Worm (Caenorhabditis elegans): ENCODE measurements around the gene cpsf-2.
A peak's percentile ranks its signal among the peaks of the same experiment; 100 is the strongest.

Gene cpsf-2

ce11 chrV:7163477-7164114 lies 15.4 kb upstream of the cpsf-2 start, which contains the start of gene ugt-41 (continued):
- TF ChIP-seq zfp-2 (tag; optimal IDR thresholded peaks at IDR 0.05) (no peak), attf-4 (tag; optimal IDR thresholded peaks at IDR 0.05) (no peak), skn-1 (tag; optimal IDR thresholded peaks at IDR 0.05) (no peak), zag-1 (tag; optimal IDR thresholded peaks at IDR 0.05) (no peak), rbr-2 (tag; optimal IDR thresholded peaks at IDR 0.05) (no peak), ceh-20 (GFP tag; IDR thresholded peaks at IDR 0.05) (peak; percentile 65; the same call in 1 of the 2 replicates)

DNA sequence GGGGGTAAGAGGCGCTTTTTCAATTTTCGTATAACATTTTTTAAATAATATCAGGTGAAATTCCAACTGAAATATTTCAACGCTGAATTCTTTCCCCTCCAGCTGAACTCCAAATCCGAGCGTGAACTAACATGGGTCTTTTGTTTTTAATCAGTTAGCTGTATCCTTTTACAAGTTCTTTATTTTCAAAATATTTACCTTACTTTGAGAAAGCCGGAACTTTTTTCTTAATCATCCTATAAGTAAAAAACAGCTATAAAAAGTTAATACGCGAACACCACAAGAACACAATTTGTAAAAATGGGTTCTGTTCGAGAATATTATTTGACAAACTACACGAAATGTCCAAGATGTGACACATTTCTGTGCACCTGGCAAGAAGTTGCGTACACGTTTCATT lies 14.8 kb upstream of the cpsf-2 start, which contains the start of gene srh-83:
TSS of gene srh-83 (plus strand) at position 301 of the 400 bp plus-strand sequence.
- TF ChIP-seq hmg-1.1 (GFP tag; IDR thresholded peaks at IDR 0.05): no peak
- no peak for TF ChIP-seq nhr-25 (tag; optimal IDR thresholded peaks at IDR 0.05; ENCODE audit: borderline replicate concordance, insufficient read depth)
- TF ChIP-seq spr-1 (tag; optimal IDR thresholded peaks at IDR 0.05): no peak
- no peak for TF ChIP-seq unc-130 (GFP tag; optimal IDR thresholded peaks at IDR 0.05)
- TF ChIP-seq egl-27 (tag; optimal IDR thresholded peaks at IDR 0.05): no peak
- TF ChIP-seq nhr-11 (tag; optimal IDR thresholded peaks at IDR 0.05): no peak
- TF ChIP-seq nhr-42 (GFP tag; IDR thresholded peaks at IDR 0.05): no peak
- TF ChIP-seq hlh-30 (tag; optimal IDR thresholded peaks at IDR 0.05; ENCODE audit: insufficient read depth): no peak
- no peak for TF ChIP-seq lin-15B (tag; optimal IDR thresholded peaks at IDR 0.05)
- TF ChIP-seq hif-1 (tag; optimal IDR thresholded peaks at IDR 0.05): no peak
- TF ChIP-seq ceh-44 (GFP tag; IDR thresholded peaks at IDR 0.05): no peak
- no peak for TF ChIP-seq ceh-62 (tag; optimal IDR thresholded peaks at IDR 0.05)
- TF ChIP-seq nhr-76 (tag; optimal IDR thresholded peaks at IDR 0.05): no peak
- TF ChIP-seq pqm-1 (tag; optimal IDR thresholded peaks at IDR 0.05): no peak

DNA sequence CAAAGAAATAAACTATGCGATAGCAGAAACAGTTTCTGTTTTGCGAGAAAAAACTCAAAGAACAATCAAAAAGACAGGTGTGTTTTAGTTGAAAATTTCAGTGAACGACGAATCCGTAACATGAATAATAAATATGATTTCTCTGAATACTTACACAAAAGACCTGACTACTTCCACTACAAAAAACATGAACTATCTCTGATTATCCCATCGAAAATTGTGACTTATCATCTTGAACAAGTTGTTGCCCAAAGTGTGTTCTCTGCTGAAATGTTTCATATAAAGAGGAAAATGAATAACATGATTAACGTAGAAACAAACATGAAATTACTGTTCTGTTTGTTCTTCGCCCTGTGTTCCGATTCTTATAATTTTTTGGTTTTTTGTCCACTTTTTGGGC lies 12.3 kb upstream of the cpsf-2 start, which contains the start of gene ugt-36:
TSS of gene ugt-36 (plus strand) at position 301 of the 400 bp plus-strand sequence.
- TF ChIP-seq nhr-28 (tag; optimal IDR thresholded peaks at IDR 0.05): peak; percentile 16
- TF ChIP-seq nhr-41 (GFP tag; IDR thresholded peaks at IDR 0.05): no peak

DNA sequence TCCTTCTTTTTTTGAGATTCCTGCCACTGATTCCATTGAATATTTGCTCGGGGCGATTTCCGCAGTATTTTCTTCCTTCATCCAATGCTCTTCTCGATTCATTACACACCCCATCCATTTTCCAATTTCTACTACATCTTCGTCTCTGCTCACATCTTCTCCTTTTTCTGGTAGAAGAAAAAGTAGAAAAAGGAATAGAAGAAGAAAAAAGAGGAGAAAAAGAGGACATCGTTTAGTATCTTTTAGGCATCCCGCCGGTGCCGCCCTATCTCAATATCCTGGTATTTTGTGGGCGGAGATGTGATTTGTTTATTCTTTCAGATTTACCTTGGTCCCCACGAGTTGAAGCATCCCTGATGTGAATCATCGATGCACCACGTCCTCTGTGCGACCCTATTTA lies 3.8 kb upstream of the cpsf-2 start, which contains the start of gene lgc-39:
TSS of gene lgc-39 (plus strand) at position 301 of the 400 bp plus-strand sequence.
- TF ChIP-seq F44E2.7 (GFP tag; IDR thresholded peaks at IDR 0.05) (no peak), Y105C5A.15 (GFP tag; IDR thresholded peaks at IDR 0.05) (no peak), dmd-9 (GFP tag; IDR thresholded peaks at IDR 0.05) (no peak), ztf-7 (tag; optimal IDR thresholded peaks at IDR 0.05) (no peak), nhr-41 (GFP tag; IDR thresholded peaks at IDR 0.05) (no peak), D1046.2 (GFP tag; IDR thresholded peaks at IDR 0.05) (no peak), daf-8 (GFP tag; IDR thresholded peaks at IDR 0.05) (no peak), cey-2 (tag; optimal IDR thresholded peaks at IDR 0.05; ENCODE audit: borderline replicate concordance, insufficient read depth) (no peak), mdt-29 (GFP tag; IDR thresholded peaks at IDR 0.05) (no peak), madf-5 (GFP tag; IDR thresholded peaks at IDR 0.05) (no peak), lim-7 (GFP tag; IDR thresholded peaks at IDR 0.05) (no peak)

DNA sequence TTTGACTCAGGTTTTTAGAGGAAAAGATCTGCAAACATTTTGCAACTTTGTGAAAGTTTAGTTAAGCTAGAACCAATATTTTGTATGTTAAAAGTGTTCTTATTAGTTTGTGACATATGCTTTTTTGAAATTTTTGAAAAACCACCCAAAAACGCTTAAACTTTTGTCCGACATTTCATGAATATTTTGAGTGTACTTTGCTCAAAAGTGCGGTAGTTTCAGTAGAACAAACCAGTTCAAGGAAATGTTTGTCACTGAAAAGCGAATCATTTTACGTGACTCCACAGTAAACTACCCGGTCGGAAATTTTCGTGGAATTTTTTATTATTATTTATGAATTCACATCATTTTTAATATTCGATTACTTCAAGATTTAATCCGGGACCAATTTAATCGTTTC lies 5.6 kb downstream of the cpsf-2 start, which contains the start of gene pitr-5:
TSS of gene pitr-5 (plus strand) at position 301 of the 400 bp plus-strand sequence.
- TF ChIP-seq nhr-48 (tag; optimal IDR thresholded peaks at IDR 0.05) (no peak), mep-1 (tag; optimal IDR thresholded peaks at IDR 0.05) (no peak), saeg-2 (GFP tag; IDR thresholded peaks at IDR 0.05) (no peak), fos-1 (tag; optimal IDR thresholded peaks at IDR 0.05) (no peak), snpc-4 (tag; optimal IDR thresholded peaks at IDR 0.05) (no peak), madf-9 (GFP tag; conservative IDR thresholded peaks at IDR 0.05) (no peak), lin-1 (GFP tag; IDR thresholded peaks at IDR 0.05) (no peak), lsy-2 (tag; optimal IDR thresholded peaks at IDR 0.05) (no peak), fkh-10 (GFP tag; optimal IDR thresholded peaks at IDR 0.05) (no peak), mdt-29 (GFP tag; IDR thresholded peaks at IDR 0.05) (no peak), dmd-8 (GFP tag; IDR thresholded peaks at IDR 0.05) (no peak), ces-1 (GFP tag; optimal IDR thresholded peaks at IDR 0.05) (no peak), zip-2 (tag; optimal IDR thresholded peaks at IDR 0.05) (no peak), pqm-1 (tag; optimal IDR thresholded peaks at IDR 0.05) (no peak), lim-7 (GFP tag; IDR thresholded peaks at IDR 0.05) (no peak), gei-8 (GFP tag; optimal IDR thresholded peaks at IDR 0.05) (no peak), nhr-25 (tag; optimal IDR thresholded peaks at IDR 0.05; ENCODE audit: borderline replicate concordance, insufficient read depth) (no peak)
